Worm (Caenorhabditis elegans): Measurements from ENCODE around the gene epn-1.

epn-1 gene

DNA sequence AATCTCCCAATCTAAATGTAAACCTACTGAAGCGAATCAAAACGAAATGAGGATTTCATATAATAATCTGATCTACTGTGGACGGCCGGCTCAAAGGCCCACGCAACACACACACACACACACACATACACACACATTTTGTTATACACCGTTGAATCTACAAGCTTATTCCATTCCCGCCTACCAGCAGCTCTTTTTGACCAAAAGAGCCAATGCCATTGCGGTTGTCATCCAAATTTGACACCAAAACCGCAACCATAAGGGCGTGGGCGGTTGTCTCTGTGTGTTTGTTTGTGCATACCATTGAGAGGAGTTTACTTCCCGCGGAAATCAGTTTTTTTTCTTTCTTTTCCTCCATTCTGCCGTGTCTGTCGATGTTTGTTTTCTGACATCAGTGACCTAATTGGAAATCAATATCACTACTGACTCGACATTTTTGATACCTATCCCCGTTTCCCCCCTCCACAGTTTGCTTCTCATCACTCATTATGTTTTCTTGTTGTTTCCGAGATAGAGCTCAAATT, 24.6 kb upstream of the epn-1 start:
- TF ChIP-seq tra-4 (tag; optimal IDR thresholded peaks at IDR 0.05) (no peak), ceh-13 (GFP tag; optimal IDR thresholded peaks at IDR 0.05) (no peak), ets-7 (tag; optimal IDR thresholded peaks at IDR 0.05) (no peak), hmg-4 (GFP tag; optimal IDR thresholded peaks at IDR 0.05) (no peak), hmbx-1 (tag; optimal IDR thresholded peaks at IDR 0.05) (no peak), B0310.2 (tag; optimal IDR thresholded peaks at IDR 0.05) (no peak)

DNA sequence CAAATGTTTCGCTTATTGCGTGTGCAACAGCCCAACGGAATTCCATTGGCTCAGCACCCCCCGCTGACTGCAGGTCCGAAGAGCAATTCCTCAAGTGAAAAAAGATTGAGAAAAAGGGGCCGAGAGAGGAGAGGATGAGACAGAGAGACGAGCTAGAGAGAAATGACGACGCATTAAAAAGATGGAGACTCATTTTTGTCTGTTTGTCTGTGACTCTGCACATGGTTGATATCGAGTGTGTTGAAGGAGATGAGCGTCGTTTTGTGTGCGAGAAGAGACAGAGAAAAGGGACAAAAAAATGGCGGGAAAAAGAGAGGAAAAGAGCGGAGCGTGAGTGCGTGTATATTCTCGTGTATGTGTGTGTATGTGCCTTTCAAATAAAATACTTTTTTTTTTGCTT, 22.7 kb upstream of the epn-1 start:
- no peak for TF ChIP-seq B0310.2 (tag; optimal IDR thresholded peaks at IDR 0.05)
- TF ChIP-seq tra-4 (tag; optimal IDR thresholded peaks at IDR 0.05): no peak
- no peak for TF ChIP-seq ama-1 (optimal IDR thresholded peaks at IDR 0.05)
- peak; percentile 82 for TF ChIP-seq hmg-4 (GFP tag; optimal IDR thresholded peaks at IDR 0.05)
- TF ChIP-seq pes-1 (GFP tag; IDR thresholded peaks at IDR 0.05): no peak
- no peak for TF ChIP-seq scrt-1 (GFP tag; IDR thresholded peaks at IDR 0.05)
- TF ChIP-seq tbx-37 (GFP tag; conservative IDR thresholded peaks at IDR 0.05): no peak
- no peak for TF ChIP-seq hnd-1 (tag; optimal IDR thresholded peaks at IDR 0.05)
- TF ChIP-seq ceh-36 (tag; optimal IDR thresholded peaks at IDR 0.05): no peak
- 0 out of 2 replicates have a peak, but pooled peaks have one; percentile 39 for TF ChIP-seq sea-1 (GFP tag; conservative IDR thresholded peaks at IDR 0.05)
- TF ChIP-seq F13C5.2 (tag; optimal IDR thresholded peaks at IDR 0.05): peak; percentile 73

DNA sequence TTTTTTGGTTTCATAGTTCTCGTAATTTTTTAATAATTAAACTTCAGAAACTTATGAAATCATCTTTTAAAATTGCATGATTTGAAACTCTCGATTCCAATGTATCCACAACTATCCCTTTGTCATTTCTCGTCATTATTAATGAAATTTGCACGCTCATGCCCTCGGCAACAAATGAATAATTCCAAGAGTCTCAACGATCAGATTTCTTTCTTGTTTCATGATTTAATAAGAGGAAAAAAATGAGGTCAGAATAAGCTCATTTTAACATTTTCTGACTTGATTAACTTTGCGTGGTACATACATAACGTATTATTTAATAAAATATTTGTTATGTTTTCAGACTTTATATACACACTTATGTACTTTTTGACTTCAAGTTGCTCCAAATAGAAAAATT, 20.0 kb upstream of the epn-1 start:
- TF ChIP-seq pes-1 (GFP tag; IDR thresholded peaks at IDR 0.05) (no peak), F13C5.2 (tag; optimal IDR thresholded peaks at IDR 0.05) (no peak), tbx-37 (GFP tag; conservative IDR thresholded peaks at IDR 0.05) (no peak), hnd-1 (tag; optimal IDR thresholded peaks at IDR 0.05) (no peak), tbx-11 (GFP tag; IDR thresholded peaks at IDR 0.05) (no peak), ets-7 (tag; optimal IDR thresholded peaks at IDR 0.05) (no peak), hmg-4 (GFP tag; optimal IDR thresholded peaks at IDR 0.05) (no peak), ceh-36 (tag; optimal IDR thresholded peaks at IDR 0.05) (no peak), aly-1 (tag; optimal IDR thresholded peaks at IDR 0.05) (no peak), sea-1 (GFP tag; conservative IDR thresholded peaks at IDR 0.05) (no peak), scrt-1 (GFP tag; IDR thresholded peaks at IDR 0.05) (no peak), ama-1 (optimal IDR thresholded peaks at IDR 0.05) (no peak), ceh-13 (GFP tag; optimal IDR thresholded peaks at IDR 0.05) (no peak), hmbx-1 (tag; optimal IDR thresholded peaks at IDR 0.05) (no peak)

DNA sequence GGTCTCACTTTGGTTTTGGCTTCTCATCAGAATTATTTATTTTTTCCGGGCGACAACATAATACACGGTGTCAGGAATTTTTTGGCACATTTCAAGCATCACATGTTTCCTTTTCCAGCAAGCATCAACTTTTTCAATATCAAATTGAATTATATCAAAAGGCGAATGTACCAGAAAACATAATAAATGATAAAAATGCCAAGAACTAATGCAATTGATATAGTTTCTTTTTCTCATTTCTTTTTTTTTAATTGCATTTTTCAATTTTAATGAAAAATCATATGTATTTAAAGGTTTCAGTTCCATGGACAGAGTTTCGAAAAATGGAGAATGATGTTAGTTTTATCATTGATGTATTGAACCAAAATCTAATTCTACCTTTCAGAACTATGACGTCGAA, 13.2 kb upstream of the epn-1 start, which contains the start of gene dpf-2:
Gene dpf-2, plus strand, starts transcription at position 301 of the 400 bp plus-strand sequence.
- TF ChIP-seq B0310.2 (tag; optimal IDR thresholded peaks at IDR 0.05) (no peak), tbx-11 (GFP tag; IDR thresholded peaks at IDR 0.05) (no peak), hnd-1 (tag; optimal IDR thresholded peaks at IDR 0.05) (no peak), ceh-13 (GFP tag; optimal IDR thresholded peaks at IDR 0.05) (no peak), ceh-36 (tag; optimal IDR thresholded peaks at IDR 0.05) (no peak), hmg-4 (GFP tag; optimal IDR thresholded peaks at IDR 0.05) (no peak), F13C5.2 (tag; optimal IDR thresholded peaks at IDR 0.05) (no peak), tbx-37 (GFP tag; conservative IDR thresholded peaks at IDR 0.05) (no peak), tra-4 (tag; optimal IDR thresholded peaks at IDR 0.05) (no peak), flt-1 (GFP tag; IDR thresholded peaks at IDR 0.05) (no peak)

DNA sequence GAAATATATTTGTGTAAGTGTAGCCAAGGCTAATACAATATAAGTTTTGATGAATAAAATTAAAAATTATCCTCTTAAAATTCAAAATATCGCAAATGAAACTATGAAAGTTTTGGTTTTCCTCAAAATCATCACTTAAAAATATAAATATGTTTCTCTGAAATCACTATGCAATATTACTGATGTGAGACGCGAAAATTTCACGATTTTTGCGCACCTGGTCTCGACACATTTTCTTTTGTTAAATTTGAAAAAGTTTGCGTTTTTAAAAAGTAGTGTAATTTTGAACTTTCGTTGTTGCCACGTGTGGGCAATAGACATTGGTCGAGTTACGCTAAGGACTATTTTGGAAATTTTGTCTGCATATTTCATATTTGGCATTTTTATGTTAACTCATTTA, 10.5 kb upstream of the epn-1 start:
- TF ChIP-seq ama-1 (optimal IDR thresholded peaks at IDR 0.05) (no peak), sea-1 (GFP tag; conservative IDR thresholded peaks at IDR 0.05) (no peak), tbx-37 (GFP tag; conservative IDR thresholded peaks at IDR 0.05) (no peak), pes-1 (GFP tag; IDR thresholded peaks at IDR 0.05) (no peak), B0310.2 (tag; optimal IDR thresholded peaks at IDR 0.05) (no peak), tbx-11 (GFP tag; IDR thresholded peaks at IDR 0.05) (no peak)

DNA sequence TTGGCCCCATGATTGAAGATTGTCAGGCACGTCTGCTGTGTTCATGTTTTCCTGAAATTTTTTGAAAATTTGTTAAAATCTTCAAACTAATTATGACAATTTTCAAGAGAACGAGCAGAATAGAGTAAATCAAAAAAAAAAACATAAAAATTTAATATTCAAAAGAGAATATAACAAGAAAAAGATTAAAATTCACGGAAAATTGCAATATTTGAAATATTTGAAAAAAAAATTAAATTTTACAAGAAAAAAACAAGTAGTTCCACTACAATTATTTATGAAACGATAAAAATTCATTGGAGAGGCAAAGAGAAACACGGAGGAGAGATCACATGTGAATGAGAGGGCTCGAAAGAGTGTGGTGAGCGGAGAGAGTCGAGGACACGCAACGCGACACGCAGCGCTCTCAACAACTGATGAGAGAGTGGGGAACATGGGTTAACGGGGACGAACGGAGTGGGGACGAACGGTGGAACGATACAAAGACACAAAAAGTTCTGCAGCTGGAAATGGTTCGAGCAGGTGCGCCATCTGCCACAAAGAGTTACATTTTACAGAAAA, 6.3 kb upstream of the epn-1 start, which contains the start of gene mbk-1:
Gene mbk-1, minus strand, starts transcription at position 51 of the 561 bp plus-strand sequence.
- TF ChIP-seq hnd-1 (tag; optimal IDR thresholded peaks at IDR 0.05) (no peak), tbx-11 (GFP tag; IDR thresholded peaks at IDR 0.05) (no peak), tbx-37 (GFP tag; conservative IDR thresholded peaks at IDR 0.05) (no peak), scrt-1 (GFP tag; IDR thresholded peaks at IDR 0.05) (no peak), ceh-36 (tag; optimal IDR thresholded peaks at IDR 0.05) (no peak), ceh-13 (GFP tag; optimal IDR thresholded peaks at IDR 0.05) (no peak), ets-7 (tag; optimal IDR thresholded peaks at IDR 0.05) (no peak), hmbx-1 (tag; optimal IDR thresholded peaks at IDR 0.05) (no peak), F13C5.2 (tag; optimal IDR thresholded peaks at IDR 0.05) (no peak), hmg-4 (GFP tag; optimal IDR thresholded peaks at IDR 0.05) (no peak), sea-1 (GFP tag; conservative IDR thresholded peaks at IDR 0.05) (no peak)

DNA sequence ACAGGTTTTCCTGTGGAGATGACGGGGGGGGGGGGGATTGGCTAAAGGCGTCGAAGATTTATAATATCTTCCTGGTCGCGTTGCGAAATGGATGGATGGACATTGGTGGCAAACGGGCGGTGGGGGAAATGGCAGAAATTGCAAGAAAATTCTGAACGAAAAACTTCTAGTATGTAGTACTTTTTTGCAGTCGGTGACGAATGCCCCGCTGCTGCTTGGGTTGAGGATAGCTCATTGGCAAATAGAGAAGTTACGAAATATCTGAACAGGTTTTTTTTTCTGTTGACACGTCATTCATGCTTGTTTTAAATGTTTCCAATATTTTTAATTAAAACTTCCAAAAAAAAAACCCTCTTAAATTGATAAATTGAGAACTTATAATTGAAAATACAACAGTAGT, 1.2 kb upstream of the epn-1 start:
- TF ChIP-seq hnd-1 (tag; optimal IDR thresholded peaks at IDR 0.05) (no peak), tra-4 (tag; optimal IDR thresholded peaks at IDR 0.05) (no peak), flt-1 (GFP tag; IDR thresholded peaks at IDR 0.05) (no peak), B0310.2 (tag; optimal IDR thresholded peaks at IDR 0.05) (no peak), aly-1 (tag; optimal IDR thresholded peaks at IDR 0.05) (no peak), hmg-4 (GFP tag; optimal IDR thresholded peaks at IDR 0.05) (no peak), tbx-37 (GFP tag; conservative IDR thresholded peaks at IDR 0.05) (no peak), tbx-11 (GFP tag; IDR thresholded peaks at IDR 0.05) (no peak), ets-7 (tag; optimal IDR thresholded peaks at IDR 0.05) (no peak), hmbx-1 (tag; optimal IDR thresholded peaks at IDR 0.05) (no peak), sea-1 (GFP tag; conservative IDR thresholded peaks at IDR 0.05) (no peak), ama-1 (optimal IDR thresholded peaks at IDR 0.05) (no peak)

DNA sequence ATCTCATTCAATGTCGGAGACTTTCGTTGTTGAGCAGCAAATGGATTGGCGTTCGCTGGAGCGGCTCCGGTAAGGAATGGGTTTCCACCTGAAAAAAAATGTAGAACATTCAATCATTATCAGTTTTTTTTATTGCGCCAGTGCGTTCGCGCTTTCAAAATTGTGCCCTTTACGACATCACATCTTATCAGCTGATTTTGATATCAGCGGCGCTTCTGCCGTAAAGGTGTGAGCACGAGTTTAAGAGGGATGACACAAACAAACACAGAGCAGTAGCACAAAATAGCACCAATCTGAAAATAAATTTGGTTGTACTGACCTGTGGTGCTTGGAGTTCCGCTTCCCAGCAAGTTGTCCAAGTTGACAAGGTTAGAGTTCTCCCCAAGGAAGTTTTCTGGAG, 1.6 kb downstream of the epn-1 start:
- TF ChIP-seq ceh-13 (GFP tag; optimal IDR thresholded peaks at IDR 0.05) (no peak), pes-1 (GFP tag; IDR thresholded peaks at IDR 0.05) (no peak), aly-1 (tag; optimal IDR thresholded peaks at IDR 0.05) (no peak), flt-1 (GFP tag; IDR thresholded peaks at IDR 0.05) (no peak), hnd-1 (tag; optimal IDR thresholded peaks at IDR 0.05) (no peak), hmbx-1 (tag; optimal IDR thresholded peaks at IDR 0.05) (no peak), hmg-4 (GFP tag; optimal IDR thresholded peaks at IDR 0.05) (no peak), tra-4 (tag; optimal IDR thresholded peaks at IDR 0.05) (no peak), B0310.2 (tag; optimal IDR thresholded peaks at IDR 0.05) (no peak), ceh-36 (tag; optimal IDR thresholded peaks at IDR 0.05) (no peak), ets-7 (tag; optimal IDR thresholded peaks at IDR 0.05) (no peak), sea-1 (GFP tag; conservative IDR thresholded peaks at IDR 0.05) (no peak), scrt-1 (GFP tag; IDR thresholded peaks at IDR 0.05) (no peak), ama-1 (optimal IDR thresholded peaks at IDR 0.05) (no peak), tbx-11 (GFP tag; IDR thresholded peaks at IDR 0.05) (no peak), F13C5.2 (tag; optimal IDR thresholded peaks at IDR 0.05) (no peak), tbx-37 (GFP tag; conservative IDR thresholded peaks at IDR 0.05) (no peak)
